Worm (Caenorhabditis elegans) whole organism, young adult: ENCODE results near the gene gro-1.
A peak's percentile ranks its signal among the peaks of the same experiment; 100 is the strongest.

Experiments used
- B0261.1 ChIP-seq: sonication (generic microtip); optimal IDR thresholded peaks from 2 replicates; lab custom pipeline; 2016; ENCODE audit warnings: mild to moderate bottlenecking, missing genetic modification characterization, moderate library complexity, missing compliant biosample characterization
- C06A6.2 ChIP-seq: fragments of 200-800 bp; sonication (Bioruptor generic); conservative IDR thresholded peaks from 2 replicates; pipeline ENCODE4 v1.3.6; 2022; ENCODE audit warnings: missing genetic modification characterization, missing compliant biosample characterization
- F49E8.2 ChIP-seq: sonication (generic microtip); optimal IDR thresholded peaks from 3 replicates; lab custom pipeline; 2017; ENCODE audit warnings: missing genetic modification characterization, mild to moderate bottlenecking, missing compliant biosample characterization, antibody characterized with exemption, moderate library complexity; ENCODE audit not compliant: insufficient read depth
- F55B11.4 ChIP-seq: sonication (generic microtip); optimal IDR thresholded peaks from 2 replicates; lab custom pipeline; 2016; ENCODE audit warnings: missing compliant biosample characterization, missing genetic modification characterization, borderline replicate concordance; ENCODE audit not compliant: insufficient read depth
- K11D2.4 ChIP-seq: fragments of 200-800 bp; sonication (Bioruptor generic); IDR thresholded peaks from 2 replicates; pipeline ENCODE4 v1.3.6; 2022; ENCODE audit warnings: missing genetic modification reagents, missing genetic modification characterization, missing compliant biosample characterization
- Y53G8AR.9 ChIP-seq: fragments of 200-800 bp; sonication (Bioruptor generic); conservative IDR thresholded peaks from 2 replicates; pipeline ENCODE4 v1.3.6; 2022; ENCODE audit warnings: missing genetic modification reagents, missing genetic modification characterization, missing compliant biosample characterization
- Y67H2A.10 ChIP-seq: fragments of 200-800 bp; sonication (Bioruptor generic); conservative IDR thresholded peaks from 2 replicates; pipeline ENCODE4 v1.3.6; 2022; ENCODE audit warnings: missing genetic modification reagents, missing genetic modification characterization, missing compliant biosample characterization
- ama-1 ChIP-seq, 3 experiments: fragments of 150-350 bp in 1 of 3; sonication (generic microtip) in 2 of 3; optimal IDR thresholded peaks; 2 replicates each; lab custom pipeline; 2014 to 2018; ENCODE audit warnings: missing biosample characterization in 2 of 3, missing genetic modification characterization in 2 of 3, missing genetic modification reagents in 2 of 3
- attf-3 ChIP-seq: fragments of 200-800 bp; sonication (Bioruptor generic); conservative IDR thresholded peaks from 2 replicates; pipeline ENCODE4 v1.3.6; 2022; ENCODE audit warnings: missing genetic modification reagents, missing genetic modification characterization, missing compliant biosample characterization
- attf-5 ChIP-seq: fragments of 200-800 bp; sonication (Bioruptor generic); optimal IDR thresholded peaks from 2 replicates; lab custom pipeline; 2018; ENCODE audit warnings: mild to moderate bottlenecking, missing genetic modification characterization, missing compliant biosample characterization
- bed-2 ChIP-seq: fragments of 200-800 bp; sonication (Bioruptor generic); IDR thresholded peaks from 2 replicates; pipeline ENCODE4 v1.3.6; 2022; ENCODE audit warnings: missing genetic modification reagents, missing genetic modification characterization, missing compliant biosample characterization
- ccch-3 ChIP-seq: fragments of 200-800 bp; sonication (Bioruptor generic); optimal IDR thresholded peaks from 2 replicates; lab custom pipeline; 2018; ENCODE audit warnings: mild to moderate bottlenecking, missing genetic modification characterization, missing compliant biosample characterization
- ceh-27 ChIP-seq: fragments of 200-800 bp; sonication (Bioruptor generic); optimal IDR thresholded peaks from 2 replicates; lab custom pipeline; 2018; ENCODE audit warnings: mild to moderate bottlenecking, missing genetic modification characterization, moderate library complexity, missing compliant biosample characterization
- ceh-79 ChIP-seq: sonication (generic microtip); optimal IDR thresholded peaks from 2 replicates; lab custom pipeline; 2017; ENCODE audit warnings: mild to moderate bottlenecking, missing genetic modification characterization, missing compliant biosample characterization
- ceh-91 ChIP-seq: fragments of 200-800 bp; sonication (Bioruptor generic); IDR thresholded peaks from 2 replicates; pipeline ENCODE4 v1.3.6; 2022; ENCODE audit warnings: missing genetic modification reagents, missing genetic modification characterization, missing compliant biosample characterization
- chd-7 ChIP-seq: sonication (generic microtip); optimal IDR thresholded peaks from 2 replicates; lab custom pipeline; 2016; ENCODE audit warnings: mild to moderate bottlenecking, missing genetic modification characterization, moderate library complexity, missing compliant biosample characterization
- dox-1 ChIP-seq: fragments of 200-800 bp; sonication (Bioruptor generic); IDR thresholded peaks from 2 replicates; pipeline ENCODE4 v1.3.6; 2022; ENCODE audit warnings: missing genetic modification reagents, missing genetic modification characterization, missing compliant biosample characterization
- dpl-1 ChIP-seq: fragments of 150-350 bp; optimal IDR thresholded peaks from 2 replicates; lab custom pipeline; 2014; ENCODE audit warnings: missing biosample characterization, missing genetic modification reagents, missing genetic modification characterization
- efl-1 ChIP-seq: fragments of 150-350 bp; optimal IDR thresholded peaks from 2 replicates; lab custom pipeline; 2014; ENCODE audit warnings: missing biosample characterization, missing genetic modification reagents, missing genetic modification characterization
- egrh-3 ChIP-seq: fragments of 200-800 bp; sonication (Bioruptor generic); IDR thresholded peaks from 2 replicates; pipeline ENCODE4 v1.3.6; 2022; ENCODE audit warnings: missing genetic modification reagents, missing genetic modification characterization, missing compliant biosample characterization
- ekl-4 ChIP-seq: fragments of 200-800 bp; sonication (Bioruptor generic); IDR thresholded peaks from 2 replicates; pipeline ENCODE4 v1.3.6; 2022; ENCODE audit warnings: missing genetic modification reagents, missing genetic modification characterization, missing compliant biosample characterization
- fkh-3 ChIP-seq: sonication (generic microtip); optimal IDR thresholded peaks from 2 replicates; lab custom pipeline; 2016; ENCODE audit warnings: mild to moderate bottlenecking, missing genetic modification characterization, missing compliant biosample characterization
- hmg-1.2 ChIP-seq: fragments of 200-800 bp; sonication (Bioruptor generic); IDR thresholded peaks from 2 replicates; pipeline ENCODE4 v1.3.6; 2022; ENCODE audit warnings: missing genetic modification reagents, missing genetic modification characterization, missing compliant biosample characterization
- lin-26 ChIP-seq: fragments of 200-800 bp; sonication (Bioruptor generic); IDR thresholded peaks from 2 replicates; pipeline ENCODE4 v1.3.6; 2022; ENCODE audit warnings: missing genetic modification reagents, missing genetic modification characterization, missing compliant biosample characterization
- lin-35 ChIP-seq, 3 experiments: fragments of 150-350 bp in 2 of 3; sonication (generic microtip) in 1 of 3; optimal IDR thresholded peaks; 2 replicates each; lab custom pipeline; 2014 to 2018; ENCODE audit warnings: missing biosample characterization in 3 of 3, missing genetic modification characterization in 3 of 3, missing genetic modification reagents in 3 of 3
- lin-54 ChIP-seq: fragments of 200-800 bp; sonication (Bioruptor generic); optimal IDR thresholded peaks from 2 replicates; lab custom pipeline; 2018; ENCODE audit warnings: mild to moderate bottlenecking, missing genetic modification characterization, missing compliant biosample characterization
- lsl-1 ChIP-seq: fragments of 200-800 bp; sonication (Bioruptor generic); optimal IDR thresholded peaks from 2 replicates; lab custom pipeline; 2018; ENCODE audit warnings: mild to moderate bottlenecking, missing genetic modification characterization, moderate library complexity, missing compliant biosample characterization
- lsy-27 ChIP-seq: sonication (generic microtip); optimal IDR thresholded peaks from 2 replicates; lab custom pipeline; 2017; ENCODE audit warnings: missing genetic modification characterization, mild to moderate bottlenecking, missing compliant biosample characterization, antibody characterized with exemption, missing genotype, borderline replicate concordance; ENCODE audit not compliant: insufficient read depth
- mcd-1 ChIP-seq: fragments of 200-800 bp; sonication (Bioruptor generic); IDR thresholded peaks from 2 replicates; pipeline ENCODE4 v1.3.6; 2022; ENCODE audit warnings: missing genetic modification reagents, missing genetic modification characterization, missing compliant biosample characterization
- mxl-1 ChIP-seq: sonication (generic microtip); optimal IDR thresholded peaks from 2 replicates; lab custom pipeline; 2016; ENCODE audit warnings: missing genetic modification characterization, missing compliant biosample characterization
- nfyb-1 ChIP-seq: fragments of 200-800 bp; sonication (Bioruptor generic); IDR thresholded peaks from 2 replicates; pipeline ENCODE4 v1.3.6; 2022; ENCODE audit warnings: missing genetic modification reagents, missing genetic modification characterization, missing compliant biosample characterization
- nhr-120 ChIP-seq: fragments of 200-800 bp; sonication (Bioruptor generic); IDR thresholded peaks from 2 replicates; pipeline ENCODE4 v1.3.6; 2022; ENCODE audit warnings: missing genetic modification characterization, missing compliant biosample characterization
- nhr-80 ChIP-seq: sonication (generic microtip); optimal IDR thresholded peaks from 2 replicates; lab custom pipeline; 2016; ENCODE audit warnings: missing genetic modification characterization, missing compliant biosample characterization
- pha-4 ChIP-seq: fragments of 150-350 bp; sonication (generic microtip); optimal IDR thresholded peaks from 2 replicates; lab custom pipeline; 2014; ENCODE audit warnings: missing biosample characterization, missing genetic modification reagents, missing genetic modification characterization
- sdz-38 ChIP-seq: sonication (generic microtip); optimal IDR thresholded peaks from 2 replicates; lab custom pipeline; 2016; ENCODE audit warnings: missing genotype, missing genetic modification characterization, missing compliant biosample characterization
- snpc-1.1 ChIP-seq: sonication (generic microtip); optimal IDR thresholded peaks from 2 replicates; lab custom pipeline; 2017; ENCODE audit warnings: missing genetic modification characterization, mild to moderate bottlenecking, missing compliant biosample characterization, antibody characterized with exemption, moderate library complexity, missing genotype, missing genetic modification reagents; ENCODE audit not compliant: insufficient read depth
- snpc-1.3 ChIP-seq: sonication (generic microtip); optimal IDR thresholded peaks from 2 replicates; lab custom pipeline; 2017; ENCODE audit warnings: missing genetic modification characterization, mild to moderate bottlenecking, missing compliant biosample characterization, antibody characterized with exemption, moderate library complexity, missing genotype, missing genetic modification reagents; ENCODE audit not compliant: insufficient read depth
- snpc-3.4 ChIP-seq: sonication (generic microtip); optimal IDR thresholded peaks from 2 replicates; lab custom pipeline; 2017; ENCODE audit warnings: missing genetic modification characterization, mild to moderate bottlenecking, missing compliant biosample characterization, antibody characterized with exemption, moderate library complexity, missing genotype, missing genetic modification reagents
- tbp1 ChIP-seq: fragments of 200-800 bp; sonication (Bioruptor generic); optimal IDR thresholded peaks from 2 replicates; lab custom pipeline; 2018; ENCODE audit warnings: mild to moderate bottlenecking, missing genetic modification characterization, missing compliant biosample characterization
- tlf-1 ChIP-seq: fragments of 200-800 bp; sonication (Bioruptor generic); optimal IDR thresholded peaks from 2 replicates; lab custom pipeline; 2018; ENCODE audit warnings: mild to moderate bottlenecking, missing genetic modification characterization, missing compliant biosample characterization
- unc-130 ChIP-seq: sonication (generic microtip); optimal IDR thresholded peaks from 2 replicates; lab custom pipeline; 2016; ENCODE audit warnings: missing genetic modification reagents, missing genetic modification characterization, missing compliant biosample characterization
- ztf-26 ChIP-seq: sonication (generic microtip); optimal IDR thresholded peaks from 2 replicates; lab custom pipeline; 2017; ENCODE audit warnings: missing genetic modification characterization, missing compliant biosample characterization
- ztf-3 ChIP-seq: fragments of 200-800 bp; sonication (Bioruptor generic); optimal IDR thresholded peaks from 2 replicates; lab custom pipeline; 2018; ENCODE audit warnings: mild to moderate bottlenecking, missing genetic modification characterization, missing compliant biosample characterization

gro-1 gene

DNA sequence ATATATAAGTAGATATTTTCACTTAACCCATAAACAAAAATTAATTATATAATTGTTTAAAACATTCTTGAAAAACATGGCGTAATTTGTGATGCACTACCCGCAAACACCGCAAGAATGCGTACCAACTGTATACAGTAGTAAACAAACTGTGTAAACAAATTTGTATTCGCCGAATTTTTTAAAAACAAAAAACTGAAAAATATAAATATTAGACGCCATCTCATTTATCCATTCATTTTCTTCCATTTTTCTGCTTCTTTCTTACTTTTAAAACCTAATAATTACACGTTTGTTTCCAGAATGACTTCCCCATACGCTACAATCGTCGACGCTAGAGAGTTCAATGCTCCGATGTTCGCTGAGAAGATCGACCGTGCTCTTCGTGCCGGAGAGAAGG is 39.6 kb upstream of the gro-1 start, which contains the start of gene nex-1:
nex-1 (plus strand) TSS at position 301 of the 400 bp plus-strand sequence.
- TF ChIP-seq snpc-1.3 (tag; lab: Kevin White, UChicago) (peak; percentile 13), lsl-1 (peak; percentile 68), egrh-3 (GFP tag; lab: Robert Waterston, UW) (no peak), lin-26 (no peak), unc-130 (GFP tag; lab: Kevin White, UChicago) (no peak), bed-2 (GFP tag; lab: Robert Waterston, UW) (no peak), efl-1 (GFP tag; lab: Kevin White, UChicago) (peak; percentile 10), lsy-27 (tag; lab: Kevin White, UChicago) (no peak)

DNA sequence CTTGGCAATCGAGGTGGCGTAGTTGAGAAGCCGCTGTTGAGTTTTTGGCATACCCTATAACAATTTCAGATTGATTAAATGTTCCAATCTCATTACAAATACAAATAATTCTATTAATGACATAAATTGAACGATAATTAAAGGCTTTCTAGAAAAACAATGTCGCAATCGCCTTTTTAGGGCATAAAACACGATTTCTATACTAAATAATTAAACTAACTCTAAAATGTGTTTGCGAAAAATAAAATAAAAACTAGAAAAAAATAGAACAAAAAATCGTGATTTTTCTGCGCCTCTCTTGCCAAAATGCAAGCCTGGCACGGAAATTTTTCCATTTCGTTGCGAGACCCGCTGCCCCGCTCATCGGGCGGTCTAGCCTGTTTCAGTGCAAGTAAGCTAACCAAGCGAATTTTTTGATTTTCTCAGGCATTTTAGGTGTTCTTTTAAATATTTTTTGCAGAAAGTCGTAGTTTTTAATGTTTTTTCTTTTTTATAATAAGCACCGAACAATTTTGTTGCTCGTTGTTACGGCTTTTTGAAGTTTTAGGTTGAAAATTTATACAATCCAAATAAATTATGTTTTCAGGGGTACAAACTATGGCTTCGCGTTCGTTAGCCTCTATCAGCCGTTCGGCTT is 37.0 kb upstream of the gro-1 start, which contains the start of the genes C34E10.12, C34E10.10 and atp-2:
C34E10.12 (minus strand) TSS at position 51 of the 637 bp plus-strand sequence.
C34E10.10 (minus strand) TSS at position 54 of the 637 bp plus-strand sequence.
atp-2 (plus strand) TSS at position 587 of the 637 bp plus-strand sequence.
- TF ChIP-seq attf-5 (peak; percentile 82), ztf-3 (GFP tag; lab: Kevin White, UChicago) (no peak), Y67H2A.10 (0 out of 2 replicates have a peak, but pooled peaks have one; percentile 39), lin-35 (GFP tag; optimal IDR thresholded peaks at IDR 0.05; lab: Kevin White, UChicago) (peak in 1 of 3 experiments; percentile 76), attf-3 (GFP tag; lab: Robert Waterston, UW) (peak; percentile 57; the same call in 1 of the 2 replicates), ccch-3 (GFP tag; lab: Kevin White, UChicago) (no peak), mxl-1 (tag; lab: Kevin White, UChicago) (no peak), mcd-1 (GFP tag; lab: Robert Waterston, UW) (peak; percentile 73), ama-1 (optimal IDR thresholded peaks at IDR 0.05; lab: Kevin White, UChicago) (no peak), ama-1 (GFP tag; optimal IDR thresholded peaks at IDR 0.05; lab: Kevin White, UChicago) (no peak), F49E8.2 (tag; lab: Kevin White, UChicago) (peak; percentile 72), pha-4 (peak; percentile 11), snpc-1.1 (tag; lab: Kevin White, UChicago) (peak; percentile 48), Y53G8AR.9 (0 out of 2 replicates have a peak, but pooled peaks have one; percentile 34), nfyb-1 (GFP tag; lab: Robert Waterston, UW) (peak; percentile 73; the same call in 1 of the 2 replicates), ekl-4 (GFP tag; lab: Robert Waterston, UW) (peak; percentile 59), ceh-79 (no peak), egrh-3 (GFP tag; lab: Robert Waterston, UW) (peak; percentile 50), B0261.1 (tag; lab: Kevin White, UChicago) (no peak), tlf-1 (peak; percentile 13), snpc-3.4 (tag; lab: Kevin White, UChicago) (peak; percentile 62), lin-54 (GFP tag; lab: Kevin White, UChicago) (peak; percentile 71), unc-130 (GFP tag; lab: Kevin White, UChicago) (peak; percentile 23), dox-1 (GFP tag; lab: Robert Waterston, UW) (peak; percentile 56), ceh-91 (no peak), ceh-27 (peak; percentile 58), snpc-1.3 (tag; lab: Kevin White, UChicago) (peak; percentile 62), sdz-38 (tag; lab: Kevin White, UChicago) (no peak), hmg-1.2 (GFP tag; lab: Robert Waterston, UW) (peak; percentile 47; the same call in 1 of the 2 replicates), K11D2.4 (GFP tag; lab: Robert Waterston, UW) (peak; percentile 20; the same call in 1 of the 2 replicates), lsl-1 (peak; percentile 47), fkh-3 (tag; lab: Kevin White, UChicago) (no peak), C06A6.2 (peak; percentile 46; the same call in 1 of the 2 replicates), chd-7 (tag; lab: Kevin White, UChicago) (no peak), F55B11.4 (tag; lab: Kevin White, UChicago) (no peak), ztf-26 (tag; lab: Kevin White, UChicago) (peak; percentile 19), nhr-120 (no peak), tbp1 (GFP tag; lab: Kevin White, UChicago) (peak; percentile 61), dpl-1 (GFP tag; lab: Kevin White, UChicago) (peak; percentile 58), nhr-80 (tag; lab: Kevin White, UChicago) (peak; percentile 38)
